Worm (Caenorhabditis elegans) whole organism, late embryonic: ENCODE results near the gene cyp-13A6.

Source experiments
- ceh-9 ChIP-seq: sonication (generic microtip); optimal IDR thresholded peaks from 2 replicates; lab custom pipeline; 2016; ENCODE audit warnings: mild to moderate bottlenecking, missing genetic modification characterization, inconsistent platforms, missing compliant biosample characterization
- elt-2 ChIP-seq: sonication (generic microtip); optimal IDR thresholded peaks from 2 replicates; lab custom pipeline; 2016; ENCODE audit warnings: missing genetic modification reagents, missing genetic modification characterization, missing compliant biosample characterization
- fkh-10 ChIP-seq: fragments of 150-350 bp; optimal IDR thresholded peaks from 2 replicates; lab custom pipeline; 2014; ENCODE audit warnings: missing biosample characterization, missing genetic modification reagents, missing genetic modification characterization
- hlh-13 ChIP-seq: fragments of 200-800 bp; sonication (Bioruptor generic); optimal IDR thresholded peaks from 2 replicates; lab custom pipeline; 2018; ENCODE audit warnings: mild to moderate bottlenecking, missing genetic modification characterization, missing compliant biosample characterization
- hlh-30 ChIP-seq: sonication (generic microtip); optimal IDR thresholded peaks from 2 replicates; lab custom pipeline; 2017; ENCODE audit warnings: antibody characterized with exemption, missing genetic modification characterization, missing compliant biosample characterization; ENCODE audit not compliant: insufficient read depth
- pha-4 ChIP-seq: fragments of 150-350 bp; optimal IDR thresholded peaks from 2 replicates; lab custom pipeline; 2018; ENCODE audit warnings: missing biosample characterization, missing genetic modification reagents, missing genetic modification characterization
- unc-55 ChIP-seq: sonication (generic microtip); optimal IDR thresholded peaks from 2 replicates; lab custom pipeline; 2017; ENCODE audit warnings: missing biosample characterization, missing genetic modification reagents, missing genetic modification characterization
- zip-5 ChIP-seq: sonication (generic microtip); optimal IDR thresholded peaks from 2 replicates; lab custom pipeline; 2016; ENCODE audit warnings: missing genetic modification characterization, missing compliant biosample characterization

DNA sequence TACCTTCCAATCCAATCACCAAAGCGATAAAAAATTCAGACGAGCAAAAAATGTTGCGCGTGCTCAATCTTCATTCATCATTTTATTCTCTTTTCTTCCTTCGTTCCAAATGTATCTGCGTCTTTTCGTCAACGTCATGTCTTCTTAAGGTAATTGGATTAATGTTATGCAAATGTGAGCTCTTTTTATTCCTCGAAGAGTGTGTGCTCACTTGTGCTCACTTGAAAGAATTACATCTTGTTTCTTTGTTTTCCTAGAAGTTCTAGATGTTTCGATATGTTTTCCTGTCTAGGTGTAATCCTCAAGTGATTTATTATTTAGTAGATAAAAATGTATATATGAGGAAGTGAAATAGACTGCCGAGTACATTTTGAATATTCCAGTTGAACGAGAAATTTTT is 47.2 kb downstream of the cyp-13A6 start:
- TF ChIP-seq elt-2 (tag; lab: Kevin White, UChicago) = no peak
- TF ChIP-seq fkh-10 (GFP tag; lab: Kevin White, UChicago) = no peak
- no peak for TF ChIP-seq pha-4 (tag; lab: Kevin White, UChicago)
- no peak for TF ChIP-seq zip-5 (tag; lab: Kevin White, UChicago)
- no peak for TF ChIP-seq ceh-9 (tag; lab: Kevin White, UChicago)
- no peak for TF ChIP-seq unc-55
- TF ChIP-seq hlh-30 (tag; lab: Kevin White, UChicago) = no peak
- no peak for TF ChIP-seq hlh-13 (GFP tag; lab: Kevin White, UChicago)
